Worm (Caenorhabditis elegans) whole organism, young adult: ENCODE measurements around the gene E02C12.10.

Source experiments
- B0019.2 ChIP-seq: fragments of 200-800 bp; sonication (Bioruptor generic); conservative IDR thresholded peaks from 2 replicates; pipeline ENCODE4 v1.3.6; 2022; ENCODE audit warnings: missing genetic modification reagents, missing genetic modification characterization, missing compliant biosample characterization
- D2030.7 ChIP-seq: fragments of 200-800 bp; sonication (Bioruptor generic); IDR thresholded peaks from 2 replicates; pipeline ENCODE4 v1.3.6; 2022; ENCODE audit warnings: missing genetic modification reagents, missing genetic modification characterization, missing compliant biosample characterization
- F57C9.4 ChIP-seq: sonication (generic microtip); optimal IDR thresholded peaks from 2 replicates; lab custom pipeline; 2017; ENCODE audit warnings: mild to moderate bottlenecking, missing genetic modification characterization, missing compliant biosample characterization
- Y53G8AR.9 ChIP-seq: fragments of 200-800 bp; sonication (Bioruptor generic); conservative IDR thresholded peaks from 2 replicates; pipeline ENCODE4 v1.3.6; 2022; ENCODE audit warnings: missing genetic modification reagents, missing genetic modification characterization, missing compliant biosample characterization
- fkh-3 ChIP-seq: sonication (generic microtip); optimal IDR thresholded peaks from 2 replicates; lab custom pipeline; 2016; ENCODE audit warnings: mild to moderate bottlenecking, missing genetic modification characterization, missing compliant biosample characterization
- hmg-20 ChIP-seq: fragments of 200-800 bp; sonication (Bioruptor generic); IDR thresholded peaks from 2 replicates; pipeline ENCODE4 v1.3.6; 2022; ENCODE audit warnings: missing genetic modification reagents, missing genetic modification characterization, missing compliant biosample characterization
- lin-26 ChIP-seq: fragments of 200-800 bp; sonication (Bioruptor generic); IDR thresholded peaks from 2 replicates; pipeline ENCODE4 v1.3.6; 2022; ENCODE audit warnings: missing genetic modification reagents, missing genetic modification characterization, missing compliant biosample characterization
- nhr-80 ChIP-seq: sonication (generic microtip); optimal IDR thresholded peaks from 2 replicates; lab custom pipeline; 2016; ENCODE audit warnings: missing genetic modification characterization, missing compliant biosample characterization
- repo-1 ChIP-seq: sonication (generic microtip); optimal IDR thresholded peaks from 2 replicates; lab custom pipeline; 2017; ENCODE audit warnings: mild to moderate bottlenecking, missing genetic modification characterization, missing compliant biosample characterization
- snpc-4 ChIP-seq, 5 experiments: fragments of 150-350 bp in 1 of 5; sonication (generic microtip) in 4 of 5; optimal IDR thresholded peaks; 2 replicates each; lab custom pipeline; 2014 to 2018; ENCODE audit warnings: missing genetic modification characterization in 5 of 5, missing biosample characterization in 3 of 5, antibody characterized with exemption in 2 of 5, mild to moderate bottlenecking in 2 of 5, missing compliant biosample characterization in 2 of 5, missing genotype in 2 of 5, moderate library complexity in 2 of 5, missing genetic modification reagents in 1 of 5
- unc-62 ChIP-seq: fragments of 150-350 bp; optimal IDR thresholded peaks from 2 replicates; lab custom pipeline; 2014; ENCODE audit warnings: missing biosample characterization, missing genetic modification reagents, missing genetic modification characterization

- no peak for TF ChIP-seq unc-62 (GFP tag; lab: Kevin White, UChicago)
- no peak for TF ChIP-seq lin-26
- TF ChIP-seq hmg-20 = no peak
- no peak for TF ChIP-seq snpc-4 (GFP tag; optimal IDR thresholded peaks at IDR 0.05; lab: Kevin White, UChicago)
- TF ChIP-seq snpc-4 (tag; optimal IDR thresholded peaks at IDR 0.05; lab: Kevin White, UChicago) = no peak
- no peak for TF ChIP-seq D2030.7 (GFP tag; lab: Robert Waterston, UW)
- TF ChIP-seq nhr-80 (tag; lab: Kevin White, UChicago) = no peak
- no peak for TF ChIP-seq B0019.2
- TF ChIP-seq F57C9.4 (tag; lab: Kevin White, UChicago) = no peak
- no peak for TF ChIP-seq Y53G8AR.9
- TF ChIP-seq fkh-3 (tag; lab: Kevin White, UChicago) = no peak
- no peak for TF ChIP-seq repo-1 (tag; lab: Kevin White, UChicago)
Measured at ce11 chrV:9370986-9371385, 7.2 kb downstream of the E02C12.10 start, which contains the start of gene E02C12.6.
